Worm (Caenorhabditis elegans): ENCODE results near the gene ceh-54.

DNA sequence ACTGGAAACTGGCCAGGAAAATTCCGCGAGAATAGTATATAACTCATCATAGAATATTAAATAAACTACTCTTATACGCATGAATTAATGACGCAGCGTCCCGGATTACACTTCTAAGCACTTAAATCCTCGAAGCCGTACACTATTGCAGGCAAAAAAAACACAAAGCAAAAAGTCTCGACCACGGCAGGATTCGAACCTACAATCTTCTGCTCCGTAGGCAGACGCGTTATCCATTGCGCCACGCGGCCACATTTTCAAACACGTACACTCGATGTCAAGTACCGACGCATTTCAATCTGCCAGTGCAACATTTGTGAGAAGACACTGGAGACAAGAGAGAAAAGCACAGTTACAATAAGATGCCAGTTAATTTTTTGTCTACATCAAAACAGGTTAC lies 25.9 kb upstream of the ceh-54 start:
- TF ChIP-seq aly-2 (tag; optimal IDR thresholded peaks at IDR 0.05) (no peak), sup-37 (GFP tag; optimal IDR thresholded peaks at IDR 0.05) (no peak), mdl-1 (tag; optimal IDR thresholded peaks at IDR 0.05) (peak in 1 of 2 experiments; percentile 52)

Measured in whole organism, L1 larva.